Fruit fly (Drosophila melanogaster) whole organism, embryonic: Measurements from ENCODE around the gene CG14356.

Experiments
- Asciz ChIP-seq: fragments of 200-800 bp; sonication (Bioruptor generic); optimal IDR thresholded peaks from 2 replicates; lab custom pipeline; 2017; ENCODE audit warnings: missing biosample characterization, mild to moderate bottlenecking, missing genetic modification characterization, missing genetic modification reagents
- Awh ChIP-seq: fragments of 200-800 bp; sonication (Bioruptor generic); IDR thresholded peaks from 2 replicates; pipeline ENCODE4, ENCODE4 v1.3.6; 2022; ENCODE audit warnings: missing biosample characterization, missing genetic modification characterization
- BEAF-32 ChIP-seq: fragments of 200-800 bp; sonication (Bioruptor generic); optimal IDR thresholded peaks from 3 replicates; lab custom pipeline; 2017; ENCODE audit warnings: missing biosample characterization, missing genetic modification characterization, mild to moderate bottlenecking, moderate library complexity, missing genetic modification reagents
- Bdp1 ChIP-seq: fragments of 200-800 bp; sonication (Bioruptor generic); optimal IDR thresholded peaks from 3 replicates; lab custom pipeline; 2016; ENCODE audit warnings: missing biosample characterization, missing genetic modification characterization
- CG12071 ChIP-seq: fragments of 200-800 bp; sonication (Bioruptor generic); optimal IDR thresholded peaks from 3 replicates; lab custom pipeline; 2018; ENCODE audit warnings: missing biosample characterization, mild to moderate bottlenecking, missing genetic modification characterization
- CG15073 ChIP-seq: fragments of 200-800 bp; sonication (Bioruptor generic); optimal IDR thresholded peaks from 2 replicates; lab custom pipeline; 2016; ENCODE audit warnings: missing biosample characterization, missing genetic modification characterization
- CG15696 ChIP-seq: fragments of 200-800 bp; sonication (Bioruptor generic); optimal IDR thresholded peaks from 2 replicates; lab custom pipeline; 2019; ENCODE audit warnings: missing biosample characterization, mild to moderate bottlenecking, missing genetic modification characterization, moderate library complexity
- CG17829 ChIP-seq: fragments of 200-800 bp; optimal IDR thresholded peaks from 2 replicates; lab custom pipeline; 2019; ENCODE audit warnings: missing biosample characterization, mild to moderate bottlenecking, missing genetic modification characterization, moderate library complexity
- CG2202 ChIP-seq: fragments of 200-800 bp; sonication (Bioruptor generic); optimal IDR thresholded peaks from 2 replicates; lab custom pipeline; 2018; ENCODE audit warnings: missing biosample characterization, mild to moderate bottlenecking, missing genetic modification characterization
- CG31365 ChIP-seq: fragments of 200-800 bp; sonication (Bioruptor generic); optimal IDR thresholded peaks from 2 replicates; lab custom pipeline; 2018; ENCODE audit warnings: missing biosample characterization, mild to moderate bottlenecking, missing genetic modification characterization
- CG32767 ChIP-seq: fragments of 200-800 bp; sonication (Bioruptor generic); IDR thresholded peaks from 2 replicates; pipeline ENCODE4 v1.3.6; 2022; ENCODE audit warnings: missing biosample characterization, missing genetic modification characterization
- CG32772 ChIP-seq: fragments of 200-800 bp; sonication (Bioruptor generic); IDR thresholded peaks from 2 replicates; pipeline ENCODE4 v1.3.6; 2022; ENCODE audit warnings: missing biosample characterization, missing genetic modification characterization
- CG5245 ChIP-seq: fragments of 200-800 bp; sonication (Bioruptor generic); optimal IDR thresholded peaks from 3 replicates; lab custom pipeline; 2016; ENCODE audit warnings: missing biosample characterization, missing genetic modification characterization
- CG5953 ChIP-seq: fragments of 200-800 bp; sonication (Bioruptor generic); IDR thresholded peaks from 2 replicates; pipeline ENCODE4 v1.3.6; 2022; ENCODE audit warnings: missing biosample characterization, missing genetic modification characterization
- CG6175 ChIP-seq: fragments of 200-800 bp; sonication (Bioruptor generic); IDR thresholded peaks from 3 replicates; pipeline ENCODE4 v1.3.6; 2022; ENCODE audit warnings: missing biosample characterization, missing genetic modification characterization
- CG6254 ChIP-seq: fragments of 200-800 bp; sonication (Bioruptor generic); optimal IDR thresholded peaks from 3 replicates; lab custom pipeline; 2017; ENCODE audit warnings: mild to moderate bottlenecking, missing biosample characterization, missing genetic modification reagents, missing genetic modification characterization
- CG6683 ChIP-seq: fragments of 200-800 bp; sonication (Bioruptor generic); optimal IDR thresholded peaks from 2 replicates; lab custom pipeline; 2017; ENCODE audit warnings: missing biosample characterization, mild to moderate bottlenecking, missing genetic modification characterization, missing genetic modification reagents
- CG7372 ChIP-seq: fragments of 200-800 bp; sonication (Bioruptor generic); IDR thresholded peaks from 2 replicates; pipeline ENCODE4 v1.3.6; 2022; ENCODE audit warnings: missing biosample characterization, missing genetic modification characterization
- CG7786 ChIP-seq: fragments of 200-800 bp; sonication (Bioruptor generic); optimal IDR thresholded peaks from 2 replicates; lab custom pipeline; 2016; ENCODE audit warnings: missing biosample characterization, missing genetic modification characterization
- CG8290 ChIP-seq, 3 experiments: fragments of 200-800 bp; sonication (Bioruptor generic); optimal IDR thresholded peaks; 2 replicates each; lab custom pipeline; 2016 to 2019; ENCODE audit warnings: missing biosample characterization in 3 of 3, missing genetic modification characterization in 3 of 3, mild to moderate bottlenecking in 2 of 3, moderate library complexity in 1 of 3
- CG8765 ChIP-seq: fragments of 200-800 bp; sonication (Bioruptor generic); IDR thresholded peaks from 2 replicates; pipeline ENCODE4 v1.3.6; 2022; ENCODE audit warnings: missing biosample characterization, missing genetic modification characterization
- CG9609 ChIP-seq: fragments of 200-800 bp; sonication (Bioruptor generic); optimal IDR thresholded peaks from 3 replicates; lab custom pipeline; 2016; ENCODE audit warnings: missing biosample characterization, missing genetic modification characterization
- CkIIα-i1 ChIP-seq: fragments of 200-800 bp; sonication (Bioruptor generic); IDR thresholded peaks from 2 replicates; pipeline ENCODE4 v1.3.6; 2022; ENCODE audit warnings: missing biosample characterization, missing genetic modification characterization
- Dad ChIP-seq: fragments of 200-800 bp; sonication (Bioruptor generic); optimal IDR thresholded peaks from 3 replicates; lab custom pipeline; 2016; ENCODE audit warnings: missing biosample characterization, missing genetic modification characterization
- Deaf1 ChIP-seq: fragments of 200-800 bp; optimal IDR thresholded peaks from 3 replicates; lab custom pipeline; 2019; ENCODE audit warnings: missing biosample characterization, mild to moderate bottlenecking, missing genetic modification characterization, moderate library complexity
- Dp ChIP-seq: fragments of 200-800 bp; sonication (Bioruptor generic); optimal IDR thresholded peaks from 2 replicates; lab custom pipeline; 2018; ENCODE audit warnings: missing biosample characterization, mild to moderate bottlenecking, missing genetic modification characterization, moderate library complexity
- Gug ChIP-seq: fragments of 200-800 bp; sonication (Bioruptor generic); IDR thresholded peaks from 4 replicates; pipeline ENCODE4 v1.3.6; 2022; ENCODE audit warnings: missing biosample characterization, missing genetic modification characterization
- Hey ChIP-seq: fragments of 200-800 bp; sonication (Bioruptor generic); optimal IDR thresholded peaks from 3 replicates; lab custom pipeline; 2018; ENCODE audit warnings: missing biosample characterization, mild to moderate bottlenecking, missing genetic modification characterization
- Hmr ChIP-seq: fragments of 200-800 bp; sonication (Bioruptor generic); optimal IDR thresholded peaks from 3 replicates; lab custom pipeline; 2017; ENCODE audit warnings: mild to moderate bottlenecking, missing biosample characterization, missing genetic modification reagents, missing genetic modification characterization
- Hmx ChIP-seq: fragments of 200-800 bp; sonication (Bioruptor generic); optimal IDR thresholded peaks from 2 replicates; lab custom pipeline; 2016; ENCODE audit warnings: missing biosample characterization, missing genetic modification characterization
- Jarid2 ChIP-seq: fragments of 200-800 bp; sonication (Bioruptor generic); optimal IDR thresholded peaks from 3 replicates; lab custom pipeline; 2017; ENCODE audit warnings: mild to moderate bottlenecking, missing biosample characterization, missing genetic modification reagents, missing genetic modification characterization
- Nf-YA ChIP-seq: fragments of 200-800 bp; sonication (Bioruptor generic); IDR thresholded peaks from 2 replicates; pipeline ENCODE4 v1.3.6; 2022; ENCODE audit warnings: missing biosample characterization, missing genetic modification characterization
- Pdp1 ChIP-seq, 2 experiments: fragments of 200-800 bp; sonication (Bioruptor generic); optimal IDR thresholded peaks; 3 replicates each; lab custom pipeline; 2016; ENCODE audit warnings: missing biosample characterization in 2 of 2, missing genetic modification characterization in 2 of 2, mild to moderate bottlenecking in 1 of 2, moderate library complexity in 1 of 2
- btn ChIP-seq: fragments of 200-800 bp; sonication (Bioruptor generic); optimal IDR thresholded peaks from 2 replicates; lab custom pipeline; 2016; ENCODE audit warnings: missing biosample characterization, missing genetic modification characterization
- caup ChIP-seq: fragments of 200-800 bp; sonication (Bioruptor generic); optimal IDR thresholded peaks from 3 replicates; lab custom pipeline; 2017; ENCODE audit warnings: missing biosample characterization, mild to moderate bottlenecking, missing genetic modification characterization, moderate library complexity; ENCODE audit not compliant: severe bottlenecking
- corto ChIP-seq: fragments of 200-800 bp; sonication (Bioruptor generic); optimal IDR thresholded peaks from 2 replicates; lab custom pipeline; 2016; ENCODE audit warnings: missing biosample characterization, mild to moderate bottlenecking, missing genetic modification characterization, moderate library complexity
- crol ChIP-seq: fragments of 200-800 bp; sonication (Bioruptor generic); IDR thresholded peaks from 2 replicates; pipeline ENCODE4 v1.3.6; 2022; ENCODE audit warnings: missing biosample characterization, missing genetic modification characterization
- dati ChIP-seq: fragments of 200-800 bp; sonication (Bioruptor generic); IDR thresholded peaks from 2 replicates; pipeline ENCODE4 v1.3.6; 2022; ENCODE audit warnings: missing biosample characterization, missing genetic modification characterization
- disco-r ChIP-seq: fragments of 200-800 bp; sonication (Bioruptor generic); optimal IDR thresholded peaks from 2 replicates; lab custom pipeline; 2016; ENCODE audit warnings: missing biosample characterization, missing genetic modification characterization
- dm ChIP-seq: fragments of 200-800 bp; sonication (Bioruptor generic); optimal IDR thresholded peaks from 3 replicates; lab custom pipeline; 2016; ENCODE audit warnings: missing biosample characterization, missing genetic modification characterization
- esg ChIP-seq: fragments of 200-800 bp; sonication (Bioruptor generic); conservative IDR thresholded peaks from 2 replicates; pipeline ENCODE4 v1.3.6; 2022; ENCODE audit warnings: missing biosample characterization, missing genetic modification characterization
- fru ChIP-seq: fragments of >200 bp; optimal IDR thresholded peaks from 2 replicates; lab custom pipeline; 2017
- gcm ChIP-seq: fragments of 200-800 bp; sonication (Bioruptor generic); optimal IDR thresholded peaks from 2 replicates; lab custom pipeline; 2019; ENCODE audit warnings: missing biosample characterization, mild to moderate bottlenecking, missing genetic modification characterization, moderate library complexity
- kah ChIP-seq: fragments of 200-800 bp; sonication (Bioruptor generic); optimal IDR thresholded peaks from 2 replicates; lab custom pipeline; 2018; ENCODE audit warnings: missing biosample characterization, mild to moderate bottlenecking, missing genetic modification characterization
- otp ChIP-seq: fragments of 200-800 bp; sonication (Bioruptor generic); IDR thresholded peaks from 3 replicates; pipeline ENCODE4, ENCODE4 v1.3.6; 2022; ENCODE audit warnings: missing biosample characterization, missing genetic modification characterization
- pho ChIP-seq: fragments of 200-800 bp; sonication (Bioruptor generic); optimal IDR thresholded peaks from 2 replicates; lab custom pipeline; 2016; ENCODE audit warnings: missing biosample characterization, missing genetic modification characterization
- ssp ChIP-seq: fragments of 200-800 bp; sonication (Bioruptor generic); IDR thresholded peaks from 2 replicates; pipeline ENCODE4 v1.3.6; 2022; ENCODE audit warnings: missing biosample characterization, missing genetic modification characterization
- tin ChIP-seq: fragments of 200-800 bp; sonication (Bioruptor generic); optimal IDR thresholded peaks from 3 replicates; lab custom pipeline; 2016; ENCODE audit warnings: missing biosample characterization, missing genetic modification characterization
- vnd ChIP-seq: fragments of 200-800 bp; sonication (Bioruptor generic); IDR thresholded peaks from 3 replicates; pipeline ENCODE4 v1.3.6; 2022; ENCODE audit warnings: missing biosample characterization, missing genetic modification characterization; ENCODE audit not compliant: partially characterized antibody

Gene CG14356

dm6 chr3R:14108158-14108921 lies 23.5 kb downstream of the CG14356 start, which contains the start of gene CG12402 (continued):
- TF ChIP-seq CG15696 (tag; lab: Kevin White, UChicago) = peak; percentile 75
- TF ChIP-seq Pdp1 (GFP tag; optimal IDR thresholded peaks at IDR 0.05; lab: Kevin White, UChicago) = peak; percentile 52 to 93
- peak; percentile 91 for TF ChIP-seq CG17829 (tag; lab: Kevin White, UChicago)
- no peak for TF ChIP-seq CkIIα-i1 (GFP tag; lab: Robert Waterston, UW)
- TF ChIP-seq Deaf1 (tag; lab: Kevin White, UChicago) = peak; percentile 70
- TF ChIP-seq CG6254 (GFP tag; lab: Kevin White, UChicago) = peak; percentile 84
- TF ChIP-seq CG31365 (tag; lab: Kevin White, UChicago) = peak; percentile 57
- peak; percentile 92 for TF ChIP-seq otp (GFP tag; lab: Robert Waterston, UW)
- TF ChIP-seq Hmr = peak; percentile 82
- TF ChIP-seq CG7786 (GFP tag; lab: Kevin White, UChicago) = peak; percentile 51
- peak; percentile 70; the same call in 3 of the 4 replicates for TF ChIP-seq Gug (GFP tag; lab: Robert Waterston, UW)
- TF ChIP-seq gcm (GFP tag; lab: Kevin White, UChicago) = peak; percentile 86
- TF ChIP-seq CG15073 (GFP tag; lab: Kevin White, UChicago) = no peak
- peak; percentile 87 for TF ChIP-seq esg (GFP tag; lab: Robert Waterston, UW)
- TF ChIP-seq Hmx (GFP tag; lab: Kevin White, UChicago) = no peak
- peak; percentile 98 for TF ChIP-seq crol (GFP tag; lab: Robert Waterston, UW)
- peak; percentile 8 for TF ChIP-seq btn (GFP tag; lab: Kevin White, UChicago)
- TF ChIP-seq dm (GFP tag; lab: Kevin White, UChicago) = peak; percentile 60
- TF ChIP-seq pho (GFP tag; lab: Kevin White, UChicago) = peak; percentile 36
- peak; percentile 87 for TF ChIP-seq CG5953 (GFP tag; lab: Robert Waterston, UW)
- peak; percentile 76 for TF ChIP-seq dati (GFP tag; lab: Robert Waterston, UW)
- peak; percentile 81 for TF ChIP-seq CG12071 (GFP tag; lab: Kevin White, UChicago)
- peak; percentile 20 for TF ChIP-seq disco-r
- peak; percentile 11 for TF ChIP-seq Jarid2 (GFP tag; lab: Kevin White, UChicago)
- TF ChIP-seq Bdp1 (GFP tag; lab: Kevin White, UChicago) = peak; percentile 54
- TF ChIP-seq CG32767 (GFP tag; lab: Robert Waterston, UW) = peak; percentile 81
- peak; percentile 32 for TF ChIP-seq Dad (GFP tag; lab: Kevin White, UChicago)
- peak; percentile 80 for TF ChIP-seq caup
- peak; percentile 65 for TF ChIP-seq CG7372 (GFP tag; lab: Robert Waterston, UW)
- peak; percentile 81 for TF ChIP-seq kah (GFP tag; lab: Kevin White, UChicago)
- TF ChIP-seq fru (lab: Kevin White, UChicago) = no peak
- TF ChIP-seq CG6683 (GFP tag; lab: Kevin White, UChicago) = peak; percentile 69
- peak; percentile 69 for TF ChIP-seq ssp (GFP tag; lab: Robert Waterston, UW)
- peak; percentile 75 for TF ChIP-seq Nf-YA (GFP tag; lab: Robert Waterston, UW)
- TF ChIP-seq Awh = peak; percentile 91
- TF ChIP-seq CG9609 (GFP tag; lab: Kevin White, UChicago) = no peak
- TF ChIP-seq Dp = peak; percentile 12
- peak; percentile 64 for TF ChIP-seq CG2202 (tag; lab: Kevin White, UChicago)
- TF ChIP-seq corto (GFP tag; lab: Kevin White, UChicago) = no peak
- peak; percentile 81 for TF ChIP-seq CG32772 (GFP tag; lab: Robert Waterston, UW)
- TF ChIP-seq CG8290 (GFP tag; optimal IDR thresholded peaks at IDR 0.05; lab: Kevin White, UChicago) = peak; percentile 82
- TF ChIP-seq CG8290 (tag; optimal IDR thresholded peaks at IDR 0.05; lab: Kevin White, UChicago) = peak; percentile 53 to 90
- TF ChIP-seq CG6175 = peak; percentile 52; the same call in 1 of the 3 replicates
- peak; percentile 88 for TF ChIP-seq Asciz (GFP tag; lab: Kevin White, UChicago)
- TF ChIP-seq Hey = no peak
- TF ChIP-seq vnd = no peak
- peak; percentile 79 for TF ChIP-seq CG5245 (GFP tag; lab: Kevin White, UChicago)
- peak; percentile 91 for TF ChIP-seq tin (GFP tag; lab: Kevin White, UChicago)
- TF ChIP-seq BEAF-32 (GFP tag; lab: Kevin White, UChicago) = no peak
- TF ChIP-seq CG8765 (GFP tag; lab: Robert Waterston, UW) = peak; percentile 29; the same call in 1 of the 2 replicates
